Worm (Caenorhabditis elegans): ENCODE results near the gene C18G1.7.

Gene C18G1.7

ce11 chrV:4777388-4777986 lies 32.1 kb downstream of the C18G1.7 start, which contains the start of gene C18G1.1 (continued):
- TF ChIP-seq zip-5 (tag; optimal IDR thresholded peaks at IDR 0.05) (no peak), pag-3 (tag; optimal IDR thresholded peaks at IDR 0.05; ENCODE audit: borderline replicate concordance) (no peak)

ce11 chrV:4783313-4783712 lies 37.9 kb downstream of the C18G1.7 start, which contains the start of gene Y60C6A.1:
Y60C6A.1 (plus strand) TSS chrV:4783613.
- TF ChIP-seq F13H6.1 (tag; optimal IDR thresholded peaks at IDR 0.05) (no peak), pha-4 (tag; optimal IDR thresholded peaks at IDR 0.05) (no peak), lin-11 (tag; optimal IDR thresholded peaks at IDR 0.05) (no peak), pqm-1 (tag; optimal IDR thresholded peaks at IDR 0.05) (no peak), pag-3 (tag; optimal IDR thresholded peaks at IDR 0.05; ENCODE audit: borderline replicate concordance) (no peak), lim-6 (tag; optimal IDR thresholded peaks at IDR 0.05) (no peak), fkh-10 (GFP tag; optimal IDR thresholded peaks at IDR 0.05) (no peak), zip-5 (tag; optimal IDR thresholded peaks at IDR 0.05) (no peak), pat-9 (tag; optimal IDR thresholded peaks at IDR 0.05) (no peak), K09A11.1 (tag; optimal IDR thresholded peaks at IDR 0.05; ENCODE audit: insufficient read depth) (no peak), pha-2 (tag; optimal IDR thresholded peaks at IDR 0.05) (no peak), odd-2 (tag; optimal IDR thresholded peaks at IDR 0.05) (no peak), K02D7.2 (tag; optimal IDR thresholded peaks at IDR 0.05) (no peak), pros-1 (tag; optimal IDR thresholded peaks at IDR 0.05) (no peak), nhr-11 (tag; optimal IDR thresholded peaks at IDR 0.05) (no peak), nfya-1 (tag; optimal IDR thresholded peaks at IDR 0.05) (no peak), dve-1 (tag; optimal IDR thresholded peaks at IDR 0.05) (no peak), eyg-1 (tag; optimal IDR thresholded peaks at IDR 0.05) (no peak), ceh-9 (tag; optimal IDR thresholded peaks at IDR 0.05) (no peak), unc-3 (GFP tag; conservative IDR thresholded peaks at IDR 0.05) (no peak), unc-3 (tag; optimal IDR thresholded peaks at IDR 0.05) (no peak)

- no peak for TF ChIP-seq C08G9.2 (tag; optimal IDR thresholded peaks at IDR 0.05)
- TF ChIP-seq pros-1 (tag; optimal IDR thresholded peaks at IDR 0.05), result no peak
- TF ChIP-seq elt-2 (tag; optimal IDR thresholded peaks at IDR 0.05), result no peak
- TF ChIP-seq hlh-8 (tag; optimal IDR thresholded peaks at IDR 0.05), result no peak
- no peak for TF ChIP-seq lim-6 (tag; optimal IDR thresholded peaks at IDR 0.05)
- no peak for TF ChIP-seq ceh-30 (tag; optimal IDR thresholded peaks at IDR 0.05)
- TF ChIP-seq nhr-232 (tag; optimal IDR thresholded peaks at IDR 0.05), result no peak
- no peak for TF ChIP-seq ceh-9 (tag; optimal IDR thresholded peaks at IDR 0.05)
- no peak for TF ChIP-seq ceh-14 (tag; optimal IDR thresholded peaks at IDR 0.05)
- no peak for TF ChIP-seq dve-1 (tag; optimal IDR thresholded peaks at IDR 0.05)
- no peak for TF ChIP-seq ceh-31 (tag; optimal IDR thresholded peaks at IDR 0.05)
- no peak for TF ChIP-seq nfya-1 (tag; optimal IDR thresholded peaks at IDR 0.05)
- TF ChIP-seq F13H6.1 (tag; optimal IDR thresholded peaks at IDR 0.05), result no peak
- no peak for TF ChIP-seq ceh-18 (tag; optimal IDR thresholded peaks at IDR 0.05)
- no peak for TF ChIP-seq ceh-24 (tag; optimal IDR thresholded peaks at IDR 0.05)
- no peak for TF ChIP-seq unc-42 (tag; optimal IDR thresholded peaks at IDR 0.05)
- TF ChIP-seq ceh-45 (GFP tag; IDR thresholded peaks at IDR 0.05), result no peak
- no peak for TF ChIP-seq ama-1 (optimal IDR thresholded peaks at IDR 0.05)
- TF ChIP-seq hlh-30 (tag; optimal IDR thresholded peaks at IDR 0.05; ENCODE audit: insufficient read depth), result no peak
- TF ChIP-seq unc-3 (GFP tag; conservative IDR thresholded peaks at IDR 0.05), result no peak
- TF ChIP-seq unc-3 (tag; optimal IDR thresholded peaks at IDR 0.05), result no peak
These were observed 40.0 kb downstream of the C18G1.7 start, which contains the start of the genes Y60C6A.2 and Y60C6A.3 for ce11 chrV:4785333-4785852. Y60C6A.2 (minus strand) TSS chrV:4785433. Y60C6A.3 (plus strand) TSS chrV:4785802.

- TF ChIP-seq unc-42 (tag; optimal IDR thresholded peaks at IDR 0.05) (no peak), ahr-1 (tag; optimal IDR thresholded peaks at IDR 0.05) (no peak), F13H6.1 (tag; optimal IDR thresholded peaks at IDR 0.05) (no peak), hlh-8 (tag; optimal IDR thresholded peaks at IDR 0.05) (no peak), ets-4 (tag; optimal IDR thresholded peaks at IDR 0.05) (no peak), ceh-2 (tag; optimal IDR thresholded peaks at IDR 0.05) (no peak), sox-2 (GFP tag; IDR thresholded peaks at IDR 0.05) (no peak), lim-6 (tag; optimal IDR thresholded peaks at IDR 0.05) (no peak), gmeb-2 (tag; optimal IDR thresholded peaks at IDR 0.05) (no peak), hlh-15 (tag; optimal IDR thresholded peaks at IDR 0.05) (no peak), unc-55 (GFP tag; optimal IDR thresholded peaks at IDR 0.05) (no peak), nhr-11 (tag; optimal IDR thresholded peaks at IDR 0.05) (no peak), pqm-1 (tag; optimal IDR thresholded peaks at IDR 0.05) (no peak), ceh-48 (tag; optimal IDR thresholded peaks at IDR 0.05) (no peak), ztf-16 (tag; optimal IDR thresholded peaks at IDR 0.05) (no peak), hlh-30 (tag; optimal IDR thresholded peaks at IDR 0.05; ENCODE audit: insufficient read depth) (no peak), ceh-31 (tag; optimal IDR thresholded peaks at IDR 0.05) (no peak), pax-1 (tag; optimal IDR thresholded peaks at IDR 0.05) (no peak), pros-1 (tag; optimal IDR thresholded peaks at IDR 0.05) (no peak)
These were observed 41.8 kb downstream of the C18G1.7 start, which contains the start of gene R02F11.9 for ce11 chrV:4787166-4787565. R02F11.9 (plus strand) TSS chrV:4787466.
